Worm (Caenorhabditis elegans) whole organism, L4/young adult: ENCODE data around the gene mrp-6.

Experiments
- W03F9.2 ChIP-seq: fragments of 150-350 bp; optimal IDR thresholded peaks from 2 replicates; lab custom pipeline; 2014; ENCODE audit warnings: missing biosample characterization, missing genetic modification characterization
- dao-5 ChIP-seq: sonication (generic microtip); optimal IDR thresholded peaks from 2 replicates; lab custom pipeline; 2016; ENCODE audit warnings: missing genotype, missing genetic modification characterization, moderate library complexity, missing compliant biosample characterization

- TF ChIP-seq dao-5 (tag; lab: Kevin White, UChicago): no peak
- TF ChIP-seq W03F9.2 (tag; lab: Kevin White, UChicago): peak; percentile 14
Observed at ce11 chrX:4147600-4148448, 38.7 kb downstream of the mrp-6 start.
